Worm (Caenorhabditis elegans) whole organism, L2 larva: ENCODE data around the gene C35B1.3.

Experiments used
- ZK546.5 ChIP-seq: sonication (generic microtip); optimal IDR thresholded peaks from 2 replicates; lab custom pipeline; 2017; ENCODE audit warnings: missing biosample characterization, missing genetic modification characterization
- ceh-82 ChIP-seq: fragments of 150-350 bp; optimal IDR thresholded peaks from 2 replicates; lab custom pipeline; 2014; ENCODE audit warnings: missing biosample characterization, missing genetic modification characterization
- elt-1 ChIP-seq: fragments of 150-350 bp; optimal IDR thresholded peaks from 2 replicates; lab custom pipeline; 2014; ENCODE audit warnings: missing biosample characterization, missing genetic modification characterization
- gmeb-1 ChIP-seq: fragments of 150-350 bp; optimal IDR thresholded peaks from 2 replicates; lab custom pipeline; 2014; ENCODE audit warnings: missing biosample characterization, missing genetic modification characterization
- lin-11 ChIP-seq: fragments of 150-350 bp; sonication (generic microtip); optimal IDR thresholded peaks from 2 replicates; lab custom pipeline; 2014; ENCODE audit warnings: missing biosample characterization, missing genetic modification characterization, inconsistent platforms, mixed read lengths
- ztf-11 ChIP-seq: sonication (generic microtip); optimal IDR thresholded peaks from 2 replicates; lab custom pipeline; 2017; ENCODE audit warnings: missing biosample characterization, missing genetic modification characterization

ce11 chrIV:4084109-4084508 lies 3.2 kb downstream of the C35B1.3 start, which contains the start of gene C35B1.5:
- TF ChIP-seq ceh-82 (no peak), ztf-11 (no peak), gmeb-1 (no peak), lin-11 (tag; lab: Kevin White, UChicago) (no peak), ZK546.5 (no peak), elt-1 (tag; lab: Kevin White, UChicago) (no peak)
